Fruit fly (Drosophila melanogaster) whole organism, embryonic: ENCODE data around the gene CG9932.

Experiments
- CG11093 ChIP-seq: fragments of 200-800 bp; sonication (Bioruptor generic); IDR thresholded peaks from 3 replicates; pipeline ENCODE4 v1.3.6; 2022; ENCODE audit warnings: missing biosample characterization, missing genetic modification characterization
- CG12155 ChIP-seq: fragments of 200-800 bp; sonication (Bioruptor generic); optimal IDR thresholded peaks from 3 replicates; lab custom pipeline; 2016; ENCODE audit warnings: missing biosample characterization, missing genetic modification characterization
- CG12769 ChIP-seq: fragments of 200-800 bp; sonication (Bioruptor generic); optimal IDR thresholded peaks from 2 replicates; lab custom pipeline; 2019; ENCODE audit warnings: missing biosample characterization, mild to moderate bottlenecking, missing genetic modification characterization, moderate library complexity
- CG13624 ChIP-seq: fragments of 200-800 bp; sonication (Bioruptor generic); optimal IDR thresholded peaks from 2 replicates; lab custom pipeline; 2016; ENCODE audit warnings: missing biosample characterization, missing genetic modification characterization
- CG15011 ChIP-seq: fragments of 200-800 bp; sonication (Bioruptor generic); optimal IDR thresholded peaks from 3 replicates; lab custom pipeline; 2018; ENCODE audit warnings: missing biosample characterization, mild to moderate bottlenecking, missing genetic modification characterization
- CG17186 ChIP-seq: fragments of 200-800 bp; sonication (Bioruptor generic); optimal IDR thresholded peaks from 3 replicates; lab custom pipeline; 2017; ENCODE audit warnings: missing biosample characterization, missing genetic modification reagents, missing genetic modification characterization
- CG2889 ChIP-seq: fragments of 200-800 bp; sonication (Bioruptor generic); IDR thresholded peaks from 3 replicates; pipeline ENCODE4 v1.3.6; 2022; ENCODE audit warnings: missing biosample characterization, missing genetic modification characterization
- CG31365 ChIP-seq: fragments of 200-800 bp; sonication (Bioruptor generic); optimal IDR thresholded peaks from 2 replicates; lab custom pipeline; 2018; ENCODE audit warnings: missing biosample characterization, mild to moderate bottlenecking, missing genetic modification characterization
- CG3838 ChIP-seq: fragments of 200-800 bp; sonication (Bioruptor generic); optimal IDR thresholded peaks from 3 replicates; lab custom pipeline; 2016; ENCODE audit warnings: missing biosample characterization, missing genetic modification characterization
- CG4424 ChIP-seq: fragments of 200-800 bp; sonication (Bioruptor generic); optimal IDR thresholded peaks from 3 replicates; lab custom pipeline; 2016; ENCODE audit warnings: missing biosample characterization, missing genetic modification characterization
- CG4730 ChIP-seq: fragments of 200-800 bp; sonication (Bioruptor generic); IDR thresholded peaks from 2 replicates; pipeline ENCODE4 v1.3.6; 2022; ENCODE audit warnings: missing biosample characterization, missing genetic modification characterization
- CG5180 ChIP-seq: fragments of 200-800 bp; sonication (Bioruptor generic); optimal IDR thresholded peaks from 3 replicates; lab custom pipeline; 2017; ENCODE audit warnings: missing biosample characterization, missing genetic modification characterization, mild to moderate bottlenecking, moderate library complexity, missing genetic modification reagents
- CG6765 ChIP-seq: fragments of 200-800 bp; sonication (Bioruptor generic); optimal IDR thresholded peaks from 3 replicates; lab custom pipeline; 2017; ENCODE audit warnings: missing biosample characterization, mild to moderate bottlenecking, missing genetic modification characterization
- CG8290 ChIP-seq, 3 experiments: fragments of 200-800 bp; sonication (Bioruptor generic); optimal IDR thresholded peaks; 2 replicates each; lab custom pipeline; 2016 to 2019; ENCODE audit warnings: missing biosample characterization in 3 of 3, missing genetic modification characterization in 3 of 3, mild to moderate bottlenecking in 2 of 3, moderate library complexity in 1 of 3
- CG8359 ChIP-seq: fragments of 200-800 bp; sonication (Bioruptor generic); optimal IDR thresholded peaks from 2 replicates; lab custom pipeline; 2017; ENCODE audit warnings: missing biosample characterization, mild to moderate bottlenecking, missing genetic modification characterization, borderline replicate concordance
- D19B ChIP-seq: fragments of 200-800 bp; sonication (Bioruptor generic); optimal IDR thresholded peaks from 2 replicates; lab custom pipeline; 2017; ENCODE audit warnings: missing biosample characterization, mild to moderate bottlenecking, missing genetic modification characterization
- Dip2 ChIP-seq: fragments of 200-800 bp; sonication (Bioruptor generic); IDR thresholded peaks from 2 replicates; pipeline ENCODE4 v1.3.6; 2022; ENCODE audit warnings: missing biosample characterization, missing genetic modification characterization
- E2f2 ChIP-seq: fragments of 200-800 bp; sonication (Bioruptor generic); IDR thresholded peaks from 2 replicates; pipeline ENCODE4 v1.3.6; 2022; ENCODE audit warnings: missing biosample characterization, missing genetic modification characterization
- HLH54F ChIP-seq: fragments of 200-800 bp; sonication (Bioruptor generic); optimal IDR thresholded peaks from 3 replicates; lab custom pipeline; 2016; ENCODE audit warnings: missing biosample characterization, missing genetic modification characterization
- Hr39 ChIP-seq: fragments of >200 bp; optimal IDR thresholded peaks from 2 replicates; lab custom pipeline; 2017
- Oli ChIP-seq: fragments of 200-800 bp; sonication (Bioruptor generic); optimal IDR thresholded peaks from 2 replicates; lab custom pipeline; 2018; ENCODE audit warnings: missing biosample characterization, mild to moderate bottlenecking, missing genetic modification characterization, moderate library complexity
- Poxn ChIP-seq: fragments of 200-800 bp; sonication (Bioruptor generic); IDR thresholded peaks from 2 replicates; pipeline ENCODE4 v1.3.6; 2022; ENCODE audit warnings: missing biosample characterization, missing genetic modification characterization
- Ptx1 ChIP-seq: fragments of 200-800 bp; sonication (Bioruptor generic); IDR thresholded peaks from 2 replicates; pipeline ENCODE4 v1.3.6; 2022; ENCODE audit warnings: missing biosample characterization, missing genetic modification characterization
- Ravus ChIP-seq: fragments of 200-800 bp; sonication (Bioruptor generic); IDR thresholded peaks from 2 replicates; pipeline ENCODE4 v1.3.6; 2022; ENCODE audit warnings: missing biosample characterization, missing genetic modification characterization
- Sry-β ChIP-seq: fragments of 200-800 bp; sonication (Bioruptor generic); optimal IDR thresholded peaks from 2 replicates; lab custom pipeline; 2018; ENCODE audit warnings: missing biosample characterization, mild to moderate bottlenecking, missing genetic modification characterization, moderate library complexity
- Trl ChIP-seq, 3 experiments: fragments of >200 bp in 2 of 3; fragments of 200-800 bp in 1 of 3; sonication (Bioruptor generic) in 1 of 3; optimal IDR thresholded peaks; 2 replicates in 1 of 3; 3 replicates in 2 of 3; lab custom pipeline; 2016 to 2017; ENCODE audit warnings: missing biosample characterization in 1 of 3, missing genetic modification characterization in 1 of 3
- ab ChIP-seq: fragments of 200-800 bp; sonication (Bioruptor generic); optimal IDR thresholded peaks from 2 replicates; lab custom pipeline; 2016; ENCODE audit warnings: missing biosample characterization, missing genetic modification characterization
- abd-A ChIP-seq: fragments of 200-800 bp; sonication (Bioruptor generic); optimal IDR thresholded peaks from 3 replicates; lab custom pipeline; 2019; ENCODE audit warnings: missing biosample characterization, mild to moderate bottlenecking, missing genetic modification characterization, moderate library complexity
- caup ChIP-seq: fragments of 200-800 bp; sonication (Bioruptor generic); optimal IDR thresholded peaks from 3 replicates; lab custom pipeline; 2017; ENCODE audit warnings: missing biosample characterization, mild to moderate bottlenecking, missing genetic modification characterization, moderate library complexity; ENCODE audit not compliant: severe bottlenecking
- chn ChIP-seq: fragments of 200-800 bp; sonication (Bioruptor generic); optimal IDR thresholded peaks from 2 replicates; lab custom pipeline; 2016; ENCODE audit warnings: missing biosample characterization, missing genetic modification characterization
- ci ChIP-seq: fragments of 200-800 bp; sonication (Bioruptor generic); IDR thresholded peaks from 3 replicates; pipeline ENCODE4 v1.3.6; 2022; ENCODE audit warnings: missing biosample characterization, missing genetic modification characterization
- fru ChIP-seq: fragments of >200 bp; optimal IDR thresholded peaks from 2 replicates; lab custom pipeline; 2017
- gro ChIP-seq: fragments of 200-800 bp; sonication (Bioruptor generic); optimal IDR thresholded peaks from 2 replicates; lab custom pipeline; 2016; ENCODE audit warnings: missing biosample characterization, missing genetic modification characterization
- gsb ChIP-seq: fragments of 200-800 bp; sonication (Bioruptor generic); IDR thresholded peaks from 2 replicates; pipeline ENCODE4 v1.3.6; 2022; ENCODE audit warnings: missing biosample characterization, missing genetic modification characterization
- hbn ChIP-seq: fragments of 200-800 bp; sonication (Bioruptor generic); IDR thresholded peaks from 2 replicates; pipeline ENCODE4 v1.3.6; 2022; ENCODE audit warnings: missing biosample characterization, missing genetic modification characterization; ENCODE audit not compliant: partially characterized antibody
- kni ChIP-seq: fragments of 200-800 bp; sonication (Bioruptor generic); optimal IDR thresholded peaks from 3 replicates; lab custom pipeline; 2017; ENCODE audit warnings: mild to moderate bottlenecking, missing biosample characterization, missing genetic modification reagents, missing genetic modification characterization
- lmd ChIP-seq: fragments of 200-800 bp; sonication (Bioruptor generic); IDR thresholded peaks from 2 replicates; pipeline ENCODE4 v1.3.6; 2022; ENCODE audit warnings: missing biosample characterization, missing genetic modification characterization
- luna ChIP-seq: fragments of 200-800 bp; sonication (Bioruptor generic); optimal IDR thresholded peaks from 2 replicates; lab custom pipeline; 2016; ENCODE audit warnings: missing biosample characterization, missing genetic modification characterization
- maf-S ChIP-seq: fragments of 200-800 bp; sonication (Bioruptor generic); optimal IDR thresholded peaks from 2 replicates; lab custom pipeline; 2016; ENCODE audit warnings: missing biosample characterization, missing genetic modification characterization
- mam ChIP-seq: fragments of 200-800 bp; sonication (Bioruptor generic); optimal IDR thresholded peaks from 3 replicates; lab custom pipeline; 2016; ENCODE audit warnings: missing biosample characterization, missing genetic modification characterization
- nerfin-1 ChIP-seq: fragments of 200-800 bp; sonication (Bioruptor generic); optimal IDR thresholded peaks from 3 replicates; lab custom pipeline; 2019; ENCODE audit warnings: missing biosample characterization, mild to moderate bottlenecking, missing genetic modification characterization, moderate library complexity
- oc ChIP-seq: fragments of 200-800 bp; sonication (Bioruptor generic); optimal IDR thresholded peaks from 2 replicates; lab custom pipeline; 2018; ENCODE audit warnings: missing biosample characterization, mild to moderate bottlenecking, missing genetic modification characterization, moderate library complexity
- ranshi ChIP-seq: fragments of 200-800 bp; sonication (Bioruptor generic); IDR thresholded peaks from 2 replicates; pipeline ENCODE4 v1.3.6; 2022; ENCODE audit warnings: missing biosample characterization, missing genetic modification characterization
- sisA ChIP-seq: fragments of 200-800 bp; sonication (Bioruptor generic); IDR thresholded peaks from 2 replicates; pipeline ENCODE4 v1.3.6; 2022; ENCODE audit warnings: missing biosample characterization, missing genetic modification characterization
- slbo ChIP-seq: fragments of 200-800 bp; sonication (Bioruptor generic); IDR thresholded peaks from 2 replicates; pipeline ENCODE4 v1.3.6; 2022; ENCODE audit warnings: missing biosample characterization, missing genetic modification characterization
- slou ChIP-seq: fragments of 200-800 bp; sonication (Bioruptor generic); optimal IDR thresholded peaks from 3 replicates; lab custom pipeline; 2016; ENCODE audit warnings: missing biosample characterization, missing genetic modification characterization
- tap ChIP-seq: fragments of 200-800 bp; optimal IDR thresholded peaks from 3 replicates; lab custom pipeline; 2019; ENCODE audit warnings: missing biosample characterization, mild to moderate bottlenecking, missing genetic modification characterization, moderate library complexity
- unc-4 ChIP-seq: fragments of 200-800 bp; sonication (Bioruptor generic); IDR thresholded peaks from 2 replicates; pipeline ENCODE4 v1.3.6; 2022; ENCODE audit warnings: missing biosample characterization, missing genetic modification characterization; ENCODE audit not compliant: partially characterized antibody
- unpg ChIP-seq: fragments of 200-800 bp; sonication (Bioruptor generic); optimal IDR thresholded peaks from 3 replicates; lab custom pipeline; 2018; ENCODE audit warnings: missing biosample characterization, mild to moderate bottlenecking, missing genetic modification characterization, moderate library complexity
- usp ChIP-seq: fragments of >200 bp; optimal IDR thresholded peaks from 2 replicates; lab custom pipeline; 2017; ENCODE audit warnings: missing biosample characterization, missing genetic modification characterization

The CG9932 gene

dm6 chr2L:13083423-13084079 is 23.6 kb upstream of the CG9932 start (continued):
- TF ChIP-seq CG11093 (GFP tag; lab: Robert Waterston, UW) (peak; percentile 75; the same call in 2 of the 3 replicates), Poxn (GFP tag; lab: Robert Waterston, UW) (peak; percentile 87), ci (GFP tag; lab: Robert Waterston, UW) (peak; percentile 73; the same call in 2 of the 3 replicates), tap (tag; lab: Kevin White, UChicago) (peak; percentile 33), gro (peak; percentile 96), chn (GFP tag; lab: Kevin White, UChicago) (peak; percentile 82), CG4730 (GFP tag; lab: Robert Waterston, UW) (peak; percentile 83), ranshi (GFP tag; lab: Robert Waterston, UW) (peak; percentile 91), lmd (GFP tag; lab: Robert Waterston, UW) (peak; percentile 94), abd-A (tag; lab: Kevin White, UChicago) (peak; percentile 51), hbn (GFP tag; lab: Robert Waterston, UW) (no peak), nerfin-1 (tag; lab: Kevin White, UChicago) (no peak), Ravus (GFP tag; lab: Robert Waterston, UW) (peak; percentile 74), usp (GFP tag; lab: Kevin White, UChicago) (no peak), unc-4 (GFP tag; lab: Robert Waterston, UW) (no peak), Dip2 (GFP tag; lab: Robert Waterston, UW) (peak; percentile 24; the same call in 1 of the 2 replicates), ab (GFP tag; lab: Kevin White, UChicago) (peak; percentile 44), E2f2 (GFP tag; lab: Robert Waterston, UW) (peak; percentile 62), CG13624 (peak; percentile 96), Oli (peak; percentile 81), CG8290 (GFP tag; optimal IDR thresholded peaks at IDR 0.05; lab: Kevin White, UChicago) (no peak), CG8290 (tag; optimal IDR thresholded peaks at IDR 0.05; lab: Kevin White, UChicago) (peak in 1 of 2 experiments; percentile 95), CG15011 (GFP tag; lab: Kevin White, UChicago) (peak; percentile 75), CG31365 (tag; lab: Kevin White, UChicago) (peak; percentile 48), maf-S (GFP tag; lab: Kevin White, UChicago) (peak; percentile 92), D19B (GFP tag; lab: Kevin White, UChicago) (peak; percentile 84), mam (peak; percentile 93), CG12155 (peak; percentile 84), HLH54F (GFP tag; lab: Kevin White, UChicago) (peak; percentile 87), CG8359 (GFP tag; lab: Kevin White, UChicago) (peak; percentile 34), fru (lab: Kevin White, UChicago) (no peak), CG5180 (GFP tag; lab: Kevin White, UChicago) (no peak), CG6765 (GFP tag; lab: Kevin White, UChicago) (peak; percentile 80), CG2889 (GFP tag; lab: Robert Waterston, UW) (peak; percentile 89), oc (tag; lab: Kevin White, UChicago) (peak; percentile 15), Trl (optimal IDR thresholded peaks at IDR 0.05; lab: Kevin White, UChicago) (no peak), Trl (GFP tag; optimal IDR thresholded peaks at IDR 0.05; lab: Kevin White, UChicago) (peak; percentile 90), Hr39 (lab: Kevin White, UChicago) (no peak), caup (peak; percentile 93), CG3838 (GFP tag; lab: Kevin White, UChicago) (peak; percentile 69), slbo (GFP tag; lab: Robert Waterston, UW) (peak; percentile 97), CG4424 (GFP tag; lab: Kevin White, UChicago) (peak; percentile 76), sisA (GFP tag; lab: Robert Waterston, UW) (peak; percentile 81), CG12769 (tag; lab: Kevin White, UChicago) (peak; percentile 97), Ptx1 (peak; percentile 91), unpg (GFP tag; lab: Kevin White, UChicago) (peak; percentile 82), Sry-β (GFP tag; lab: Kevin White, UChicago) (no peak), luna (GFP tag; lab: Kevin White, UChicago) (peak; percentile 90), slou (GFP tag; lab: Kevin White, UChicago) (peak; percentile 89), CG17186 (GFP tag; lab: Kevin White, UChicago) (no peak), gsb (GFP tag; lab: Robert Waterston, UW) (peak; percentile 94), kni (GFP tag; lab: Kevin White, UChicago) (peak; percentile 13)
